Worm (Caenorhabditis elegans) whole organism, L4/young adult: ENCODE data around the gene srd-18.

Experiments
- W03F9.2 ChIP-seq: fragments of 150-350 bp; optimal IDR thresholded peaks from 2 replicates; lab custom pipeline; 2014; ENCODE audit warnings: missing biosample characterization, missing genetic modification characterization
- dao-5 ChIP-seq: sonication (generic microtip); optimal IDR thresholded peaks from 2 replicates; lab custom pipeline; 2016; ENCODE audit warnings: missing genotype, missing genetic modification characterization, moderate library complexity, missing compliant biosample characterization
- him-1 ChIP-seq: sonication (generic microtip); optimal IDR thresholded peaks from 2 replicates; lab custom pipeline; 2016; ENCODE audit warnings: missing genotype, missing genetic modification reagents, missing genetic modification characterization, missing compliant biosample characterization

- TF ChIP-seq him-1: no peak
- no peak for TF ChIP-seq dao-5 (tag; lab: Kevin White, UChicago)
- no peak for TF ChIP-seq W03F9.2 (tag; lab: Kevin White, UChicago)
Measured at ce11 chrV:13402524-13402923, 24.1 kb downstream of the srd-18 start.
